Fruit fly (Drosophila melanogaster) whole organism, embryonic: ENCODE data around the gene Phyhd1.

Experiments used
- Aef1 ChIP-seq: fragments of 200-800 bp; sonication (Bioruptor generic); IDR thresholded peaks from 3 replicates; pipeline ENCODE4 v1.3.6; 2022; ENCODE audit warnings: missing biosample characterization, missing genetic modification characterization
- Asciz ChIP-seq: fragments of 200-800 bp; sonication (Bioruptor generic); optimal IDR thresholded peaks from 2 replicates; lab custom pipeline; 2017; ENCODE audit warnings: missing biosample characterization, mild to moderate bottlenecking, missing genetic modification characterization, missing genetic modification reagents
- CG11456 ChIP-seq: fragments of 200-800 bp; sonication (Bioruptor generic); IDR thresholded peaks from 3 replicates; pipeline ENCODE4 v1.3.6; 2022; ENCODE audit warnings: missing biosample characterization, missing genetic modification characterization
- CG12104 ChIP-seq: fragments of 200-800 bp; sonication (Bioruptor generic); optimal IDR thresholded peaks from 3 replicates; lab custom pipeline; 2016; ENCODE audit warnings: missing biosample characterization, missing genetic modification characterization
- CG12219 ChIP-seq: fragments of 200-800 bp; sonication (Bioruptor generic); optimal IDR thresholded peaks from 3 replicates; lab custom pipeline; 2018; ENCODE audit warnings: missing biosample characterization, mild to moderate bottlenecking, missing genetic modification characterization
- CG12769 ChIP-seq: fragments of 200-800 bp; sonication (Bioruptor generic); optimal IDR thresholded peaks from 2 replicates; lab custom pipeline; 2019; ENCODE audit warnings: missing biosample characterization, mild to moderate bottlenecking, missing genetic modification characterization, moderate library complexity
- CG13624 ChIP-seq: fragments of 200-800 bp; sonication (Bioruptor generic); optimal IDR thresholded peaks from 2 replicates; lab custom pipeline; 2016; ENCODE audit warnings: missing biosample characterization, missing genetic modification characterization
- CG18764 ChIP-seq: fragments of 200-800 bp; sonication (Bioruptor generic); optimal IDR thresholded peaks from 3 replicates; lab custom pipeline; 2016; ENCODE audit warnings: missing biosample characterization, missing genetic modification characterization
- CG2120 ChIP-seq: fragments of 200-800 bp; sonication (Bioruptor generic); optimal IDR thresholded peaks from 3 replicates; lab custom pipeline; 2016; ENCODE audit warnings: missing biosample characterization, missing genetic modification characterization
- CG2875 ChIP-seq: fragments of 200-800 bp; sonication (Bioruptor generic); optimal IDR thresholded peaks from 2 replicates; lab custom pipeline; 2017; ENCODE audit warnings: missing biosample characterization, mild to moderate bottlenecking, missing genetic modification characterization, missing genetic modification reagents
- CG30020 ChIP-seq: fragments of 200-800 bp; optimal IDR thresholded peaks from 2 replicates; lab custom pipeline; 2019; ENCODE audit warnings: missing biosample characterization, mild to moderate bottlenecking, missing genetic modification characterization, moderate library complexity
- CG33557 ChIP-seq: fragments of 200-800 bp; sonication (Bioruptor generic); optimal IDR thresholded peaks from 2 replicates; lab custom pipeline; 2019; ENCODE audit warnings: missing biosample characterization, mild to moderate bottlenecking, missing genetic modification characterization, moderate library complexity
- CG34422 ChIP-seq: fragments of 200-800 bp; sonication (Bioruptor generic); IDR thresholded peaks from 3 replicates; pipeline ENCODE4 v1.3.6; 2022; ENCODE audit warnings: missing biosample characterization, missing genetic modification characterization
- CG4282 ChIP-seq: fragments of 200-800 bp; sonication (Bioruptor generic); optimal IDR thresholded peaks from 2 replicates; lab custom pipeline; 2016; ENCODE audit warnings: missing biosample characterization, missing genetic modification characterization
- CG4617 ChIP-seq: fragments of 200-800 bp; sonication (Bioruptor generic); optimal IDR thresholded peaks from 3 replicates; lab custom pipeline; 2016; ENCODE audit warnings: missing biosample characterization, missing genetic modification characterization, borderline replicate concordance
- CG7745 ChIP-seq: fragments of 200-800 bp; sonication (Bioruptor generic); optimal IDR thresholded peaks from 2 replicates; lab custom pipeline; 2018; ENCODE audit warnings: missing biosample characterization, mild to moderate bottlenecking, missing genetic modification characterization, moderate library complexity
- CG7839 ChIP-seq: fragments of 200-800 bp; sonication (Bioruptor generic); optimal IDR thresholded peaks from 3 replicates; lab custom pipeline; 2018; ENCODE audit warnings: missing biosample characterization, mild to moderate bottlenecking, missing genetic modification characterization, moderate library complexity
- CG8388 ChIP-seq: fragments of 200-800 bp; sonication (Bioruptor generic); optimal IDR thresholded peaks from 2 replicates; lab custom pipeline; 2019; ENCODE audit warnings: missing biosample characterization, mild to moderate bottlenecking, missing genetic modification characterization, moderate library complexity
- CG8478 ChIP-seq: fragments of >200 bp; optimal IDR thresholded peaks from 2 replicates; lab custom pipeline; 2018
- CG9727 ChIP-seq: fragments of 200-800 bp; sonication (Bioruptor generic); optimal IDR thresholded peaks from 3 replicates; lab custom pipeline; 2017; ENCODE audit warnings: missing biosample characterization, mild to moderate bottlenecking, missing genetic modification characterization
- CoRest ChIP-seq: fragments of 200-800 bp; sonication (Bioruptor generic); optimal IDR thresholded peaks from 3 replicates; lab custom pipeline; 2018; ENCODE audit warnings: missing biosample characterization, mild to moderate bottlenecking, missing genetic modification characterization, moderate library complexity
- D19B ChIP-seq: fragments of 200-800 bp; sonication (Bioruptor generic); optimal IDR thresholded peaks from 2 replicates; lab custom pipeline; 2017; ENCODE audit warnings: missing biosample characterization, mild to moderate bottlenecking, missing genetic modification characterization
- Dek ChIP-seq: fragments of 200-800 bp; sonication (Bioruptor generic); optimal IDR thresholded peaks from 3 replicates; lab custom pipeline; 2019; ENCODE audit warnings: missing biosample characterization, mild to moderate bottlenecking, missing genetic modification characterization, moderate library complexity
- Dfd ChIP-seq, 2 experiments: fragments of >200 bp; optimal IDR thresholded peaks; 2 replicates each; lab custom pipeline; 2017; ENCODE audit warnings: missing biosample characterization in 2 of 2, missing genetic modification characterization in 2 of 2
- Dll ChIP-seq: fragments of 200-800 bp; sonication (Bioruptor generic); IDR thresholded peaks from 4 replicates; pipeline ENCODE4 v1.3.6; 2022; ENCODE audit warnings: missing biosample characterization, missing genetic modification characterization; ENCODE audit not compliant: partially characterized antibody
- Ets65A ChIP-seq: fragments of 200-800 bp; sonication (Bioruptor generic); peaks from one replicate; lab custom pipeline; 2016; ENCODE audit warnings: missing biosample characterization, missing genetic modification characterization
- HmgD ChIP-seq: fragments of 200-800 bp; sonication (Bioruptor generic); optimal IDR thresholded peaks from 3 replicates; lab custom pipeline; 2016; ENCODE audit warnings: missing biosample characterization, missing genetic modification characterization
- Mes4 ChIP-seq: fragments of 200-800 bp; sonication (Bioruptor generic); optimal IDR thresholded peaks from 2 replicates; lab custom pipeline; 2016; ENCODE audit warnings: missing biosample characterization, missing genetic modification characterization
- Nf-YC ChIP-seq: fragments of 200-800 bp; optimal IDR thresholded peaks from 3 replicates; lab custom pipeline; 2019; ENCODE audit warnings: missing biosample characterization, mild to moderate bottlenecking, missing genetic modification characterization, moderate library complexity
- Six4 ChIP-seq: fragments of 200-800 bp; sonication (Bioruptor generic); optimal IDR thresholded peaks from 2 replicates; lab custom pipeline; 2016; ENCODE audit warnings: missing biosample characterization, missing genetic modification characterization
- Sox100B ChIP-seq: fragments of 200-800 bp; sonication (Bioruptor generic); optimal IDR thresholded peaks from 3 replicates; lab custom pipeline; 2018; ENCODE audit warnings: missing biosample characterization, mild to moderate bottlenecking, missing genetic modification characterization
- Ssrp ChIP-seq: fragments of 200-800 bp; sonication (Bioruptor generic); optimal IDR thresholded peaks from 2 replicates; lab custom pipeline; 2018; ENCODE audit warnings: missing biosample characterization, mild to moderate bottlenecking, missing genetic modification characterization, moderate library complexity
- Stat92E ChIP-seq, 3 experiments: fragments of >200 bp in 2 of 3; fragments of 200-800 bp in 1 of 3; sonication (Bioruptor generic) in 1 of 3; optimal IDR thresholded peaks; 2 replicates each; lab custom pipeline; 2017 to 2019; ENCODE audit warnings: missing biosample characterization in 3 of 3, missing genetic modification characterization in 3 of 3, mild to moderate bottlenecking in 1 of 3, moderate library complexity in 1 of 3
- Tbp ChIP-seq: fragments of >200 bp; optimal IDR thresholded peaks from 2 replicates; lab custom pipeline; 2018; ENCODE audit warnings: missing biosample characterization, missing genetic modification characterization
- Trl ChIP-seq, 3 experiments: fragments of >200 bp in 2 of 3; fragments of 200-800 bp in 1 of 3; sonication (Bioruptor generic) in 1 of 3; optimal IDR thresholded peaks; 2 replicates in 1 of 3; 3 replicates in 2 of 3; lab custom pipeline; 2016 to 2017; ENCODE audit warnings: missing biosample characterization in 1 of 3, missing genetic modification characterization in 1 of 3
- YL-1 ChIP-seq: fragments of 200-800 bp; sonication (Bioruptor generic); optimal IDR thresholded peaks from 3 replicates; lab custom pipeline; 2017; ENCODE audit warnings: missing biosample characterization, mild to moderate bottlenecking, missing genetic modification characterization
- ac ChIP-seq: fragments of 200-800 bp; sonication (Bioruptor generic); optimal IDR thresholded peaks from 3 replicates; lab custom pipeline; 2017; ENCODE audit warnings: missing biosample characterization, mild to moderate bottlenecking, missing genetic modification characterization
- cad ChIP-seq: fragments of >200 bp; optimal IDR thresholded peaks from 2 replicates; lab custom pipeline; 2017; ENCODE audit warnings: missing biosample characterization, missing genetic modification characterization
- crc ChIP-seq: fragments of 200-800 bp; sonication (Bioruptor generic); optimal IDR thresholded peaks from 2 replicates; lab custom pipeline; 2016; ENCODE audit warnings: missing biosample characterization, missing genetic modification characterization
- crol ChIP-seq: fragments of 200-800 bp; sonication (Bioruptor generic); IDR thresholded peaks from 2 replicates; pipeline ENCODE4 v1.3.6; 2022; ENCODE audit warnings: missing biosample characterization, missing genetic modification characterization
- da ChIP-seq: fragments of 200-800 bp; sonication (Bioruptor generic); optimal IDR thresholded peaks from 2 replicates; lab custom pipeline; 2016; ENCODE audit warnings: missing biosample characterization, missing genetic modification characterization
- ems ChIP-seq: fragments of 200-800 bp; sonication (Bioruptor generic); optimal IDR thresholded peaks from 3 replicates; lab custom pipeline; 2016; ENCODE audit warnings: missing biosample characterization, missing genetic modification characterization
- fd102C ChIP-seq: fragments of 200-800 bp; sonication (Bioruptor generic); optimal IDR thresholded peaks from 2 replicates; lab custom pipeline; 2018; ENCODE audit warnings: missing biosample characterization, mild to moderate bottlenecking, missing genetic modification characterization, moderate library complexity
- ham ChIP-seq: fragments of 200-800 bp; sonication (Bioruptor generic); IDR thresholded peaks from 2 replicates; pipeline ENCODE4 v1.3.6; 2022; ENCODE audit warnings: missing biosample characterization, missing genetic modification characterization
- lola ChIP-seq, 3 experiments: fragments of >200 bp in 2 of 3; fragments of 200-800 bp in 1 of 3; sonication (Bioruptor generic) in 1 of 3; optimal IDR thresholded peaks; 2 replicates each; lab custom pipeline; 2017 to 2019; ENCODE audit warnings: missing biosample characterization in 3 of 3, missing genetic modification characterization in 3 of 3, mild to moderate bottlenecking in 1 of 3, moderate library complexity in 1 of 3
- pb ChIP-seq: fragments of 200-800 bp; sonication (Bioruptor generic); optimal IDR thresholded peaks from 3 replicates; lab custom pipeline; 2016; ENCODE audit warnings: missing biosample characterization, missing genetic modification characterization
- psq ChIP-seq: fragments of 200-800 bp; sonication (Bioruptor generic); optimal IDR thresholded peaks from 2 replicates; lab custom pipeline; 2017; ENCODE audit warnings: missing biosample characterization, missing genetic modification characterization
- ro ChIP-seq: fragments of 200-800 bp; sonication (Bioruptor generic); IDR thresholded peaks from 2 replicates; pipeline ENCODE4 v1.3.6; 2022; ENCODE audit warnings: missing biosample characterization, missing genetic modification characterization
- sim ChIP-seq: fragments of 200-800 bp; sonication (Bioruptor generic); IDR thresholded peaks from 2 replicates; pipeline ENCODE4 v1.3.6; 2022; ENCODE audit warnings: missing biosample characterization, missing genetic modification characterization
- ttk ChIP-seq: fragments of 200-800 bp; sonication (Bioruptor generic); IDR thresholded peaks from 2 replicates; pipeline ENCODE4 v2.1.2; 2022; ENCODE audit warnings: missing biosample characterization, missing genetic modification characterization
- unpg ChIP-seq: fragments of 200-800 bp; sonication (Bioruptor generic); optimal IDR thresholded peaks from 3 replicates; lab custom pipeline; 2018; ENCODE audit warnings: missing biosample characterization, mild to moderate bottlenecking, missing genetic modification characterization, moderate library complexity

Gene Phyhd1

DNA sequence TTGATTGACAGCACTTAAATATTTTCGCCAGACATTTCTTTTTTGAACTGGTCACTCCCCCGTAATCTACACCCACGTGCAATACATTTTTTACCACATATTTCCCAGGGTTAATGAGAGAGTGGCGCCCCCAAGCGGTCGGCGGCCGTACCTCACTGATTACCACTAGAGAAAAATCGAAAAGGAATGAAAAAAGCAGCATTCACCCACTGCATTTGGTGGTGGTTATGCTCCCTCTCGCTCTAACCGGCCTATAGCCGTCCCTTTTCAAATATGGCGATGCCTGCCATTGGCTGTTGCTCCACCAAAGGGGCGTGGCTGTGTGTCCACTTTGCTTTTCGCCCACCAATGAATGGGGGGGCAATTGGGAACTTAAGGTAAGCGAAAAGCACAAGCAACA, 15.8 kb downstream of the Phyhd1 start (continued):
- TF ChIP-seq CG34422 (GFP tag; lab: Robert Waterston, UW): 0 out of 3 replicates have a peak, but pooled peaks have one; percentile 46
- TF ChIP-seq CG12769: peak; percentile 56
- TF ChIP-seq CG12104 (GFP tag; lab: Kevin White, UChicago): no peak
- TF ChIP-seq Dfd (GFP tag; optimal IDR thresholded peaks at IDR 0.05; lab: Kevin White, UChicago): no peak
- peak; percentile 65 for TF ChIP-seq CoRest (tag; lab: Kevin White, UChicago)
- no peak for TF ChIP-seq CG4282 (GFP tag; lab: Kevin White, UChicago)
- peak; percentile 100 for TF ChIP-seq Nf-YC (tag; lab: Kevin White, UChicago)
- no peak for TF ChIP-seq CG30020 (tag; lab: Kevin White, UChicago)
- TF ChIP-seq Asciz: peak; percentile 47
- TF ChIP-seq CG7745 (tag; lab: Kevin White, UChicago): no peak
- TF ChIP-seq D19B (GFP tag; lab: Kevin White, UChicago): no peak
- peak; percentile 68 for TF ChIP-seq unpg (GFP tag; lab: Kevin White, UChicago)
- TF ChIP-seq CG8478 (lab: Kevin White, UChicago): peak; percentile 87
- TF ChIP-seq CG9727: peak; percentile 62
- TF ChIP-seq CG2875 (GFP tag; lab: Kevin White, UChicago): peak; percentile 75
- no peak for TF ChIP-seq ham (GFP tag; lab: Robert Waterston, UW)
- peak; percentile 69 for TF ChIP-seq pb (GFP tag; lab: Kevin White, UChicago)
- peak; percentile 53 for TF ChIP-seq fd102C (GFP tag; lab: Kevin White, UChicago)
- TF ChIP-seq Six4 (GFP tag; lab: Kevin White, UChicago): peak; percentile 27
- no peak for TF ChIP-seq Ssrp (tag; lab: Kevin White, UChicago)
- TF ChIP-seq CG12219 (GFP tag; lab: Kevin White, UChicago): peak; percentile 69
- peak; percentile 25 for TF ChIP-seq psq
- no peak for TF ChIP-seq CG2120 (GFP tag; lab: Kevin White, UChicago)
- peak; percentile 65 for TF ChIP-seq CG33557
- TF ChIP-seq crol (GFP tag; lab: Robert Waterston, UW): 0 out of 2 replicates have a peak, but pooled peaks have one; percentile 24
- TF ChIP-seq crc (GFP tag; lab: Kevin White, UChicago): no peak
- no peak for TF ChIP-seq Dek
- peak; percentile 29; the same call in 1 of the 2 replicates for TF ChIP-seq ttk (GFP tag; lab: Robert Waterston, UW)
- TF ChIP-seq Sox100B (GFP tag; lab: Kevin White, UChicago): peak; percentile 45
- TF ChIP-seq CG7839 (tag; lab: Kevin White, UChicago): peak; percentile 32
- no peak for TF ChIP-seq CG13624
- TF ChIP-seq CG4617 (GFP tag; lab: Kevin White, UChicago): no peak
- no peak for TF ChIP-seq Tbp
- TF ChIP-seq Mes4 (GFP tag; lab: Kevin White, UChicago): peak; percentile 60
- peak; percentile 52 for TF ChIP-seq CG8388 (GFP tag; lab: Kevin White, UChicago)
- TF ChIP-seq HmgD (GFP tag; lab: Kevin White, UChicago): peak; percentile 37
- TF ChIP-seq CG11456 (GFP tag; lab: Robert Waterston, UW): peak; percentile 67; the same call in 2 of the 3 replicates
- TF ChIP-seq ems (GFP tag; lab: Kevin White, UChicago): no peak
- TF ChIP-seq Stat92E (GFP tag; optimal IDR thresholded peaks at IDR 0.05; lab: Kevin White, UChicago): no peak
- no peak for TF ChIP-seq ro (GFP tag; lab: Robert Waterston, UW)
- peak; percentile 20 for TF ChIP-seq CG18764
- no peak for TF ChIP-seq Ets65A (GFP tag; lab: Kevin White, UChicago)
- peak; percentile 10 for TF ChIP-seq YL-1 (GFP tag; lab: Kevin White, UChicago)
- TF ChIP-seq Trl (optimal IDR thresholded peaks at IDR 0.05; lab: Kevin White, UChicago): no peak
- TF ChIP-seq Trl (GFP tag; optimal IDR thresholded peaks at IDR 0.05; lab: Kevin White, UChicago): peak; percentile 44
- no peak for TF ChIP-seq da (GFP tag; lab: Kevin White, UChicago)
- TF ChIP-seq cad: no peak
- TF ChIP-seq Aef1 (GFP tag; lab: Robert Waterston, UW): no peak
- no peak for TF ChIP-seq Dll (GFP tag; lab: Robert Waterston, UW)
- TF ChIP-seq sim (GFP tag; lab: Robert Waterston, UW): peak; percentile 51; the same call in 1 of the 2 replicates
- peak; percentile 54 for TF ChIP-seq ac (GFP tag; lab: Kevin White, UChicago)
- peak in 1 of 3 experiments; percentile 17 for TF ChIP-seq lola (GFP tag; optimal IDR thresholded peaks at IDR 0.05; lab: Kevin White, UChicago)
